Fruit fly (Drosophila melanogaster): ENCODE measurements around the gene CG10341.

CG10341 gene

dm6 chr2L:18664707-18665550 lies 33.6 kb upstream of the CG10341 start (continued):
- TF ChIP-seq Sox14 (GFP tag; optimal IDR thresholded peaks at IDR 0.05): peak; percentile 89
- peak; percentile 90 for TF ChIP-seq svp (GFP tag)
- peak; percentile 72 for TF ChIP-seq net (GFP tag; optimal IDR thresholded peaks at IDR 0.05)
- TF ChIP-seq Sox15 (GFP tag; optimal IDR thresholded peaks at IDR 0.05): peak; percentile 23
- TF ChIP-seq OdsH (GFP tag; optimal IDR thresholded peaks at IDR 0.05): peak; percentile 81
- peak; percentile 72 for TF ChIP-seq Ets21C (GFP tag; optimal IDR thresholded peaks at IDR 0.05)
- peak; percentile 77 for TF ChIP-seq fd59A (GFP tag; optimal IDR thresholded peaks at IDR 0.05)
- peak; percentile 70 for TF ChIP-seq Hr39 (GFP tag; optimal IDR thresholded peaks at IDR 0.05)
- TF ChIP-seq CG11294 (GFP tag; IDR thresholded peaks at IDR 0.05): no peak
- peak; percentile 63 for TF ChIP-seq CG11762 (GFP tag; optimal IDR thresholded peaks at IDR 0.05; ENCODE audit: insufficient read depth)
- peak; percentile 62 for TF ChIP-seq CG8632 (GFP tag; optimal IDR thresholded peaks at IDR 0.05)
- TF ChIP-seq CG32006 (GFP tag; optimal IDR thresholded peaks at IDR 0.05): peak; percentile 81
- TF ChIP-seq CG15336 (GFP tag; IDR thresholded peaks at IDR 0.05): peak; percentile 76
- peak; percentile 71 for TF ChIP-seq CG34406 (GFP tag; optimal IDR thresholded peaks at IDR 0.05)
- peak; percentile 65 for TF ChIP-seq Blimp-1 (GFP tag; optimal IDR thresholded peaks at IDR 0.05)
- peak; percentile 86 for TF ChIP-seq Eip75B (GFP tag; optimal IDR thresholded peaks at IDR 0.05)
- TF ChIP-seq CG6854 (GFP tag; optimal IDR thresholded peaks at IDR 0.05): peak; percentile 13
- peak; percentile 83 for TF ChIP-seq spab (GFP tag; optimal IDR thresholded peaks at IDR 0.05)
- TF ChIP-seq CG11902 (GFP tag; optimal IDR thresholded peaks at IDR 0.05): no peak
- peak; percentile 93 for TF ChIP-seq Met (GFP tag; optimal IDR thresholded peaks at IDR 0.05)
- TF ChIP-seq achi (GFP tag; optimal IDR thresholded peaks at IDR 0.05): peak; percentile 84
- peak; percentile 81 for TF ChIP-seq CG10669 (GFP tag; optimal IDR thresholded peaks at IDR 0.05)

- TF ChIP-seq topi (GFP tag; optimal IDR thresholded peaks at IDR 0.05) (no peak), Lpt (GFP tag; optimal IDR thresholded peaks at IDR 0.05) (no peak), spab (GFP tag; optimal IDR thresholded peaks at IDR 0.05) (no peak), Eip75B (GFP tag; optimal IDR thresholded peaks at IDR 0.05) (no peak), Met (GFP tag; optimal IDR thresholded peaks at IDR 0.05) (no peak), cyc (GFP tag; optimal IDR thresholded peaks at IDR 0.05) (peak; percentile 68), esn (GFP tag; optimal IDR thresholded peaks at IDR 0.05) (no peak), CG11762 (GFP tag; optimal IDR thresholded peaks at IDR 0.05; ENCODE audit: insufficient read depth) (no peak), CG34406 (GFP tag; optimal IDR thresholded peaks at IDR 0.05) (no peak), CG15336 (GFP tag; IDR thresholded peaks at IDR 0.05) (no peak), dac (GFP tag; optimal IDR thresholded peaks at IDR 0.05) (no peak), CG3919 (GFP tag; optimal IDR thresholded peaks at IDR 0.05) (peak; percentile 67), Blimp-1 (GFP tag; optimal IDR thresholded peaks at IDR 0.05) (no peak), CG6792 (GFP tag; optimal IDR thresholded peaks at IDR 0.05) (no peak), Ets21C (GFP tag; optimal IDR thresholded peaks at IDR 0.05) (peak; percentile 16), CG11294 (GFP tag; IDR thresholded peaks at IDR 0.05) (no peak), CG32006 (GFP tag; optimal IDR thresholded peaks at IDR 0.05) (no peak), CG6163 (GFP tag; IDR thresholded peaks at IDR 0.05) (no peak), CG8119 (GFP tag; IDR thresholded peaks at IDR 0.05) (no peak), CG6276 (GFP tag; optimal IDR thresholded peaks at IDR 0.05) (no peak), CG11902 (GFP tag; optimal IDR thresholded peaks at IDR 0.05) (no peak), fkh (GFP tag; optimal IDR thresholded peaks at IDR 0.05) (peak; percentile 83), Hr4 (GFP tag; optimal IDR thresholded peaks at IDR 0.05) (peak; percentile 20), salr (GFP tag; optimal IDR thresholded peaks at IDR 0.05) (peak in 1 of 2 experiments; percentile 45), pdm3 (GFP tag; optimal IDR thresholded peaks at IDR 0.05) (no peak), fd85E (GFP tag; optimal IDR thresholded peaks at IDR 0.05) (no peak), CG7368 (GFP tag; optimal IDR thresholded peaks at IDR 0.05) (no peak), dsx (GFP tag; optimal IDR thresholded peaks at IDR 0.05; ENCODE audit: poor library complexity, severe bottlenecking) (no peak), lz (GFP tag; optimal IDR thresholded peaks at IDR 0.05) (peak; percentile 44), OdsH (GFP tag; optimal IDR thresholded peaks at IDR 0.05) (peak; percentile 50), CG8319 (GFP tag; optimal IDR thresholded peaks at IDR 0.05) (no peak), Ets96B (tag; optimal IDR thresholded peaks at IDR 0.05) (no peak), svp (GFP tag) (peak; percentile 41), Hr38 (GFP tag; optimal IDR thresholded peaks at IDR 0.05) (no peak), CG10631 (GFP tag; optimal IDR thresholded peaks at IDR 0.05) (peak; percentile 28), CG3032 (tag; optimal IDR thresholded peaks at IDR 0.05) (no peak), Sox102F (GFP tag; optimal IDR thresholded peaks at IDR 0.05) (no peak)
Observed at dm6 chr2L:18665952-18666606, 32.4 kb upstream of the CG10341 start.

Data from whole organism, prepupa.